In the genomic region with DNA sequence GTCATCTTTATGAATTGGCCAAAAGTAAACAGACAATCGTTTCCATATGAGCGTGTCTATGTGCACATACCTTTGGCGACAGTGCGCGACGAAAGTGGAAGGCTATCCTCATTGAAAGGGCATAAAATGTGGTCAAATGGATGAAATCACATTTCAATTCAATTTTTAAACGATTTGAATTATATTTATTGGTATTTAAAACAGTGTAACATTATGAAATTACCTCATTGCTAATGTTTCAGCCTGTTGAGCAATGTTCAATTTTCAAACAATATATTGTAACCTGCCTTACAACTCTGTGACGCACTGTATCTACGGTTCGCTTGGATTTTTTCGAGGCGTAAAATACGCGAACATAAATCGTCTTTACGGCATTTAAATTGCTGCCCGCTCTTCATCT, we compare ENCODE assay signal across 1 fruit fly cellular context.
TF ChIP-seq lines count a peak whose summit lies in the region.

No protein-coding gene starts in this region.

TF ChIP-seq in whole organism, embryonic, 481 proteins besides CTCF, POLR2A, EP300 and RAD21 (continued from another document):
- TF ChIP-seq Rfx (GFP tag; IDR thresholded peaks at IDR 0.05; lab: Robert Waterston, UW): peak; percentile 77
- no peak for TF ChIP-seq CG5245 (GFP tag; optimal IDR thresholded peaks at IDR 0.05; lab: Kevin White, UChicago)
- no peak for TF ChIP-seq CG8290 (GFP tag; optimal IDR thresholded peaks at IDR 0.05; lab: Kevin White, UChicago)
- peak in 1 of 2 experiments; percentile 75 for TF ChIP-seq CG8290 (tag; optimal IDR thresholded peaks at IDR 0.05; lab: Kevin White, UChicago)
- TF ChIP-seq vnd (GFP tag; IDR thresholded peaks at IDR 0.05; lab: Robert Waterston, UW; ENCODE audit: partially characterized antibody): no peak
- TF ChIP-seq CG10565 (GFP tag; optimal IDR thresholded peaks at IDR 0.05; lab: Kevin White, UChicago): no peak
- TF ChIP-seq CG15011 (GFP tag; optimal IDR thresholded peaks at IDR 0.05; lab: Kevin White, UChicago): peak; percentile 31
- TF ChIP-seq p53 (GFP tag; optimal IDR thresholded peaks at IDR 0.05; lab: Kevin White, UChicago): no peak
- TF ChIP-seq Bgb (GFP tag; IDR thresholded peaks at IDR 0.05; lab: Robert Waterston, UW; ENCODE audit: partially characterized antibody): no peak
- TF ChIP-seq lilli (GFP tag; optimal IDR thresholded peaks at IDR 0.05; lab: Kevin White, UChicago): peak; percentile 69
- TF ChIP-seq Asciz (GFP tag; optimal IDR thresholded peaks at IDR 0.05; lab: Kevin White, UChicago): no peak
- TF ChIP-seq CG31365 (tag; optimal IDR thresholded peaks at IDR 0.05; lab: Kevin White, UChicago): no peak
- TF ChIP-seq CG4730 (GFP tag; IDR thresholded peaks at IDR 0.05; lab: Robert Waterston, UW): 0 out of 2 replicates have a peak, but pooled peaks have one; percentile 6
- TF ChIP-seq schlank (tag; optimal IDR thresholded peaks at IDR 0.05; lab: Kevin White, UChicago): peak; percentile 62
- no peak for TF ChIP-seq trh (GFP tag; optimal IDR thresholded peaks at IDR 0.05; lab: Kevin White, UChicago)
- TF ChIP-seq CG2889 (GFP tag; IDR thresholded peaks at IDR 0.05; lab: Robert Waterston, UW): peak; percentile 34; the same call in 1 of the 3 replicates
- TF ChIP-seq CG4424 (GFP tag; optimal IDR thresholded peaks at IDR 0.05; lab: Kevin White, UChicago): no peak
- 0 out of 2 replicates have a peak, but pooled peaks have one; percentile 5 for TF ChIP-seq cas (GFP tag; IDR thresholded peaks at IDR 0.05; lab: Robert Waterston, UW)
- TF ChIP-seq Sry-β (GFP tag; optimal IDR thresholded peaks at IDR 0.05; lab: Kevin White, UChicago): no peak
- peak; percentile 45; the same call in 1 of the 2 replicates for TF ChIP-seq CG11247 (GFP tag; IDR thresholded peaks at IDR 0.05; lab: Robert Waterston, UW)
- TF ChIP-seq Kr (GFP tag; optimal IDR thresholded peaks at IDR 0.05; lab: Kevin White, UChicago): no peak
- peak; percentile 34 for TF ChIP-seq HHEX (GFP tag; optimal IDR thresholded peaks at IDR 0.05; lab: Kevin White, UChicago)
- no peak for TF ChIP-seq btn (GFP tag; optimal IDR thresholded peaks at IDR 0.05; lab: Kevin White, UChicago)
- peak; percentile 31 for TF ChIP-seq CG1603 (tag; optimal IDR thresholded peaks at IDR 0.05; lab: Kevin White, UChicago)
- no peak for TF ChIP-seq CG16863 (GFP tag; optimal IDR thresholded peaks at IDR 0.05; lab: Kevin White, UChicago)
- TF ChIP-seq lola (GFP tag; optimal IDR thresholded peaks at IDR 0.05; lab: Kevin White, UChicago): no peak
- TF ChIP-seq ATbp (GFP tag; optimal IDR thresholded peaks at IDR 0.05; lab: Kevin White, UChicago): no peak
- no peak for TF ChIP-seq E2f1 (GFP tag; IDR thresholded peaks at IDR 0.05; lab: Robert Waterston, UW)
- TF ChIP-seq CG9727 (GFP tag; optimal IDR thresholded peaks at IDR 0.05; lab: Kevin White, UChicago): peak; percentile 26
- TF ChIP-seq Dp (GFP tag; optimal IDR thresholded peaks at IDR 0.05; lab: Kevin White, UChicago): no peak
- no peak for TF ChIP-seq CG6813 (GFP tag; optimal IDR thresholded peaks at IDR 0.05; lab: Kevin White, UChicago)
- TF ChIP-seq crc (GFP tag; optimal IDR thresholded peaks at IDR 0.05; lab: Kevin White, UChicago): no peak
- TF ChIP-seq Spps (tag; optimal IDR thresholded peaks at IDR 0.05; lab: Kevin White, UChicago): no peak
- TF ChIP-seq pan (optimal IDR thresholded peaks at IDR 0.05; lab: Kevin White, UChicago): no peak
- no peak for TF ChIP-seq pan (GFP tag; optimal IDR thresholded peaks at IDR 0.05 in 1 of 2, IDR thresholded peaks at IDR 0.05 in 1 of 2)
- TF ChIP-seq Atf6 (GFP tag; IDR thresholded peaks at IDR 0.05; lab: Robert Waterston, UW): peak; percentile 73
- TF ChIP-seq az2 (GFP tag; optimal IDR thresholded peaks at IDR 0.05; lab: Kevin White, UChicago): no peak
- TF ChIP-seq Atf3 (GFP tag; optimal IDR thresholded peaks at IDR 0.05; lab: Kevin White, UChicago): no peak
- TF ChIP-seq HLH54F (GFP tag; optimal IDR thresholded peaks at IDR 0.05; lab: Kevin White, UChicago): peak; percentile 34
- no peak for TF ChIP-seq CG7963 (GFP tag; IDR thresholded peaks at IDR 0.05; lab: Robert Waterston, UW; ENCODE audit: partially characterized antibody)
- no peak for TF ChIP-seq ERR (GFP tag; optimal IDR thresholded peaks at IDR 0.05; lab: Kevin White, UChicago)
- TF ChIP-seq Drgx (GFP tag; IDR thresholded peaks at IDR 0.05; lab: Robert Waterston, UW): peak; percentile 32; the same call in 1 of the 2 replicates
- TF ChIP-seq CG5180 (GFP tag; optimal IDR thresholded peaks at IDR 0.05; lab: Kevin White, UChicago): no peak
- peak; percentile 7 for TF ChIP-seq D19B (GFP tag; optimal IDR thresholded peaks at IDR 0.05; lab: Kevin White, UChicago)
- TF ChIP-seq CG14860 (GFP tag; IDR thresholded peaks at IDR 0.05; lab: Robert Waterston, UW; ENCODE audit: partially characterized antibody): no peak
- no peak for TF ChIP-seq bigmax (GFP tag; optimal IDR thresholded peaks at IDR 0.05; lab: Kevin White, UChicago)
- TF ChIP-seq CG6791 (GFP tag; IDR thresholded peaks at IDR 0.05; lab: Robert Waterston, UW; ENCODE audit: partially characterized antibody): no peak
- TF ChIP-seq BtbVII (GFP tag; optimal IDR thresholded peaks at IDR 0.05; lab: Kevin White, UChicago): no peak
- TF ChIP-seq bcd (GFP tag; optimal IDR thresholded peaks at IDR 0.05; lab: Kevin White, UChicago): peak; percentile 28
- no peak for TF ChIP-seq Usf (GFP tag; optimal IDR thresholded peaks at IDR 0.05; lab: Kevin White, UChicago)
- TF ChIP-seq CG13624 (GFP tag; optimal IDR thresholded peaks at IDR 0.05; lab: Kevin White, UChicago): peak; percentile 33
- TF ChIP-seq PHDP (tag; optimal IDR thresholded peaks at IDR 0.05; lab: Kevin White, UChicago): peak; percentile 53
- TF ChIP-seq oc (tag; optimal IDR thresholded peaks at IDR 0.05; lab: Kevin White, UChicago): no peak
- TF ChIP-seq Neu2 (GFP tag; optimal IDR thresholded peaks at IDR 0.05; lab: Kevin White, UChicago; ENCODE audit: borderline replicate concordance): no peak
- peak; percentile 19; the same call in 1 of the 2 replicates for TF ChIP-seq CG32772 (GFP tag; IDR thresholded peaks at IDR 0.05; lab: Robert Waterston, UW)
- TF ChIP-seq Dref (GFP tag; IDR thresholded peaks at IDR 0.05; lab: Robert Waterston, UW): no peak
- peak; percentile 3 for TF ChIP-seq Xbp1 (GFP tag; optimal IDR thresholded peaks at IDR 0.05; lab: Kevin White, UChicago)
- no peak for TF ChIP-seq CG3995 (GFP tag; optimal IDR thresholded peaks at IDR 0.05; lab: Kevin White, UChicago)
- peak; percentile 21 for TF ChIP-seq CG10209 (GFP tag; optimal IDR thresholded peaks at IDR 0.05; lab: Kevin White, UChicago)
- TF ChIP-seq klu (GFP tag; IDR thresholded peaks at IDR 0.05; lab: Robert Waterston, UW): no peak
- no peak for TF ChIP-seq yki (optimal IDR thresholded peaks at IDR 0.05; lab: Kevin White, UChicago)
- TF ChIP-seq her (GFP tag; optimal IDR thresholded peaks at IDR 0.05; lab: Kevin White, UChicago): no peak
- TF ChIP-seq exex (tag; optimal IDR thresholded peaks at IDR 0.05; lab: Kevin White, UChicago): no peak
- TF ChIP-seq ham (GFP tag; IDR thresholded peaks at IDR 0.05; lab: Robert Waterston, UW): no peak
- TF ChIP-seq Vsx1 (GFP tag; optimal IDR thresholded peaks at IDR 0.05; lab: Kevin White, UChicago): no peak
